Fruit fly (Drosophila melanogaster) whole organism, prepupa: ENCODE results near the gene Pdf.

Experiments
- Blimp-1 ChIP-seq: fragments of 200-800 bp; sonication (Bioruptor generic); optimal IDR thresholded peaks from 3 replicates; lab custom pipeline; 2017; ENCODE audit warnings: missing biosample characterization, missing genetic modification characterization, mild to moderate bottlenecking, moderate library complexity, missing genetic modification reagents
- CG10669 ChIP-seq: fragments of 200-800 bp; sonication (Bioruptor generic); optimal IDR thresholded peaks from 3 replicates; lab custom pipeline; 2018; ENCODE audit warnings: missing biosample characterization, mild to moderate bottlenecking, missing genetic modification characterization, moderate library complexity
- CG11294 ChIP-seq: fragments of 200-800 bp; sonication (Bioruptor generic); IDR thresholded peaks from 2 replicates; pipeline ENCODE4 v1.3.6; 2022; ENCODE audit warnings: missing biosample characterization, missing genetic modification characterization
- CG11762 ChIP-seq: fragments of 200-800 bp; sonication (Bioruptor generic); optimal IDR thresholded peaks from 3 replicates; lab custom pipeline; 2016; ENCODE audit warnings: missing biosample characterization, missing genetic modification characterization; ENCODE audit not compliant: insufficient read depth
- CG11902 ChIP-seq: fragments of 200-800 bp; sonication (Bioruptor generic); optimal IDR thresholded peaks from 3 replicates; lab custom pipeline; 2016; ENCODE audit warnings: missing biosample characterization, missing genetic modification characterization
- CG15336 ChIP-seq: fragments of 200-800 bp; sonication (Bioruptor generic); IDR thresholded peaks from 2 replicates; pipeline ENCODE4 v1.3.6; 2022; ENCODE audit warnings: missing biosample characterization, missing genetic modification characterization
- CG1621 ChIP-seq: fragments of 200-800 bp; sonication (Bioruptor generic); optimal IDR thresholded peaks from 3 replicates; lab custom pipeline; 2018; ENCODE audit warnings: missing biosample characterization, mild to moderate bottlenecking, missing genetic modification characterization
- CG3032 ChIP-seq: fragments of 200-800 bp; optimal IDR thresholded peaks from 2 replicates; lab custom pipeline; 2019; ENCODE audit warnings: missing biosample characterization, mild to moderate bottlenecking, missing genetic modification characterization, moderate library complexity
- CG31627 ChIP-seq: fragments of 200-800 bp; sonication (Bioruptor generic); optimal IDR thresholded peaks from 3 replicates; lab custom pipeline; 2016; ENCODE audit warnings: missing biosample characterization, missing genetic modification characterization
- CG32006 ChIP-seq: fragments of 200-800 bp; sonication (Bioruptor generic); optimal IDR thresholded peaks from 3 replicates; lab custom pipeline; 2017; ENCODE audit warnings: missing biosample characterization, mild to moderate bottlenecking, missing genetic modification characterization
- CG34406 ChIP-seq: fragments of 200-800 bp; sonication (Bioruptor generic); optimal IDR thresholded peaks from 3 replicates; lab custom pipeline; 2016; ENCODE audit warnings: missing biosample characterization, missing genetic modification characterization
- CG3919 ChIP-seq: fragments of 200-800 bp; sonication (Bioruptor generic); optimal IDR thresholded peaks from 3 replicates; lab custom pipeline; 2016; ENCODE audit warnings: missing biosample characterization, missing genetic modification characterization
- CG4318 ChIP-seq: fragments of 200-800 bp; sonication (Bioruptor generic); optimal IDR thresholded peaks from 3 replicates; lab custom pipeline; 2017; ENCODE audit warnings: missing biosample characterization, mild to moderate bottlenecking, missing genetic modification characterization
- CG6163 ChIP-seq: fragments of 200-800 bp; sonication (Bioruptor generic); IDR thresholded peaks from 3 replicates; pipeline ENCODE4 v1.3.6; 2022; ENCODE audit warnings: missing biosample characterization, missing genetic modification characterization
- CG6276 ChIP-seq: fragments of 200-800 bp; sonication (Bioruptor generic); optimal IDR thresholded peaks from 2 replicates; lab custom pipeline; 2017; ENCODE audit warnings: missing biosample characterization, mild to moderate bottlenecking, missing genetic modification characterization
- CG6792 ChIP-seq: fragments of 200-800 bp; sonication (Bioruptor generic); optimal IDR thresholded peaks from 3 replicates; lab custom pipeline; 2016; ENCODE audit warnings: missing biosample characterization, missing genetic modification characterization
- CG6808 ChIP-seq: fragments of 200-800 bp; sonication (Bioruptor generic); optimal IDR thresholded peaks from 3 replicates; lab custom pipeline; 2017; ENCODE audit warnings: missing biosample characterization, missing genetic modification characterization, mild to moderate bottlenecking, moderate library complexity, missing genetic modification reagents
- CG6854 ChIP-seq: fragments of 200-800 bp; sonication (Bioruptor generic); optimal IDR thresholded peaks from 2 replicates; lab custom pipeline; 2017; ENCODE audit warnings: missing biosample characterization, mild to moderate bottlenecking, missing genetic modification characterization
- CG7368 ChIP-seq: fragments of 200-800 bp; sonication (Bioruptor generic); optimal IDR thresholded peaks from 3 replicates; lab custom pipeline; 2016; ENCODE audit warnings: missing biosample characterization, missing genetic modification characterization
- CG8119 ChIP-seq: fragments of 200-800 bp; sonication (Bioruptor generic); IDR thresholded peaks from 3 replicates; pipeline ENCODE4 v1.3.6; 2022; ENCODE audit warnings: missing biosample characterization, missing genetic modification characterization
- CG9139 ChIP-seq: fragments of 200-800 bp; sonication (Bioruptor generic); optimal IDR thresholded peaks from 3 replicates; lab custom pipeline; 2017; ENCODE audit warnings: missing biosample characterization, mild to moderate bottlenecking, missing genetic modification characterization
- Eip75B ChIP-seq: fragments of 200-800 bp; sonication (Bioruptor generic); optimal IDR thresholded peaks from 3 replicates; lab custom pipeline; 2016; ENCODE audit warnings: missing biosample characterization, missing genetic modification characterization
- Eip78C ChIP-seq: fragments of 200-800 bp; sonication (Bioruptor generic); peaks from one replicate; lab custom pipeline; 2016; ENCODE audit warnings: missing biosample characterization, missing genetic modification characterization
- Eip93F ChIP-seq: fragments of 200-800 bp; sonication (Bioruptor generic); optimal IDR thresholded peaks from 2 replicates; lab custom pipeline; 2016; ENCODE audit warnings: missing biosample characterization, mild to moderate bottlenecking, missing genetic modification characterization
- Ets21C ChIP-seq: fragments of 200-800 bp; sonication (Bioruptor generic); optimal IDR thresholded peaks from 3 replicates; lab custom pipeline; 2016; ENCODE audit warnings: missing biosample characterization, missing genetic modification characterization
- Ets96B ChIP-seq: fragments of 200-800 bp; optimal IDR thresholded peaks from 2 replicates; lab custom pipeline; 2019; ENCODE audit warnings: missing biosample characterization, mild to moderate bottlenecking, missing genetic modification characterization, moderate library complexity
- Hr38 ChIP-seq: sonication (Bioruptor generic); optimal IDR thresholded peaks from 2 replicates; lab custom pipeline; 2016; ENCODE audit warnings: missing biosample characterization, missing genetic modification characterization
- Hr39 ChIP-seq: fragments of 200-800 bp; sonication (Bioruptor generic); optimal IDR thresholded peaks from 2 replicates; lab custom pipeline; 2016; ENCODE audit warnings: missing biosample characterization, missing genetic modification characterization
- Hr4 ChIP-seq: fragments of 200-800 bp; sonication (Bioruptor generic); optimal IDR thresholded peaks from 3 replicates; lab custom pipeline; 2016; ENCODE audit warnings: missing biosample characterization, missing genetic modification characterization
- Met ChIP-seq: fragments of 200-800 bp; sonication (Bioruptor generic); optimal IDR thresholded peaks from 3 replicates; lab custom pipeline; 2016; ENCODE audit warnings: missing biosample characterization, missing genetic modification characterization
- OdsH ChIP-seq: fragments of 200-800 bp; sonication (Bioruptor generic); optimal IDR thresholded peaks from 3 replicates; lab custom pipeline; 2016; ENCODE audit warnings: missing biosample characterization, missing genetic modification characterization
- Sox14 ChIP-seq: fragments of 200-800 bp; sonication (Bioruptor generic); optimal IDR thresholded peaks from 3 replicates; lab custom pipeline; 2016; ENCODE audit warnings: missing biosample characterization, missing genetic modification characterization
- Sox15 ChIP-seq: fragments of 200-800 bp; sonication (Bioruptor generic); optimal IDR thresholded peaks from 3 replicates; lab custom pipeline; 2016; ENCODE audit warnings: missing biosample characterization, missing genetic modification characterization
- acj6 ChIP-seq: fragments of 200-800 bp; sonication (Bioruptor generic); optimal IDR thresholded peaks from 3 replicates; lab custom pipeline; 2016; ENCODE audit warnings: missing biosample characterization, missing genetic modification characterization
- cyc ChIP-seq: fragments of 200-800 bp; sonication (Bioruptor generic); optimal IDR thresholded peaks from 3 replicates; lab custom pipeline; 2016; ENCODE audit warnings: missing biosample characterization, missing genetic modification characterization
- dac ChIP-seq: fragments of 200-800 bp; sonication (Bioruptor generic); optimal IDR thresholded peaks from 2 replicates; lab custom pipeline; 2017; ENCODE audit warnings: missing biosample characterization, mild to moderate bottlenecking, missing genetic modification characterization
- dsx ChIP-seq: fragments of 200-800 bp; optimal IDR thresholded peaks from 3 replicates; lab custom pipeline; 2019; ENCODE audit warnings: missing biosample characterization, mild to moderate bottlenecking, missing genetic modification characterization, moderate library complexity; ENCODE audit not compliant: poor library complexity, severe bottlenecking
- eg ChIP-seq: fragments of 200-800 bp; sonication (Bioruptor generic); IDR thresholded peaks from 3 replicates; pipeline ENCODE4 v1.3.6; 2022; ENCODE audit warnings: missing biosample characterization, missing genetic modification characterization
- esn ChIP-seq: fragments of 200-800 bp; sonication (Bioruptor generic); optimal IDR thresholded peaks from 2 replicates; lab custom pipeline; 2016; ENCODE audit warnings: missing biosample characterization, mild to moderate bottlenecking, missing genetic modification characterization, moderate library complexity
- fd85E ChIP-seq: fragments of 200-800 bp; sonication (Bioruptor generic); optimal IDR thresholded peaks from 3 replicates; lab custom pipeline; 2016; ENCODE audit warnings: missing biosample characterization, missing genetic modification characterization
- fkh ChIP-seq: fragments of 200-800 bp; sonication (Bioruptor generic); optimal IDR thresholded peaks from 3 replicates; lab custom pipeline; 2017; ENCODE audit warnings: missing biosample characterization, mild to moderate bottlenecking, missing genetic modification characterization, moderate library complexity
- lz ChIP-seq: fragments of 200-800 bp; sonication (Bioruptor generic); optimal IDR thresholded peaks from 3 replicates; lab custom pipeline; 2016; ENCODE audit warnings: missing biosample characterization, missing genetic modification characterization
- net ChIP-seq: fragments of 200-800 bp; sonication (Bioruptor generic); optimal IDR thresholded peaks from 3 replicates; lab custom pipeline; 2016; ENCODE audit warnings: missing biosample characterization, missing genetic modification characterization
- salr ChIP-seq, 2 experiments: fragments of 200-800 bp; sonication (Bioruptor generic); optimal IDR thresholded peaks; 3 replicates each; lab custom pipeline; 2016 to 2018; ENCODE audit warnings: missing biosample characterization in 2 of 2, missing genetic modification characterization in 2 of 2, mild to moderate bottlenecking in 1 of 2
- spab ChIP-seq: fragments of 200-800 bp; sonication (Bioruptor generic); optimal IDR thresholded peaks from 2 replicates; lab custom pipeline; 2017; ENCODE audit warnings: missing biosample characterization, mild to moderate bottlenecking, missing genetic modification characterization, missing genetic modification reagents
- svp ChIP-seq: fragments of 200-800 bp; sonication (Bioruptor generic); peaks from one replicate; lab custom pipeline; 2016; ENCODE audit warnings: missing biosample characterization, missing genetic modification characterization
- topi ChIP-seq: fragments of 200-800 bp; sonication (Bioruptor generic); optimal IDR thresholded peaks from 3 replicates; lab custom pipeline; 2016; ENCODE audit warnings: missing biosample characterization, missing genetic modification characterization
- vri ChIP-seq: fragments of 200-800 bp; sonication (Bioruptor generic); optimal IDR thresholded peaks from 3 replicates; lab custom pipeline; 2016; ENCODE audit warnings: missing biosample characterization, mild to moderate bottlenecking, missing genetic modification characterization

The Pdf gene

dm6 chr3R:26500355-26500754 lies 44.4 kb upstream of the Pdf start (continued):
- TF ChIP-seq eg (GFP tag; lab: Robert Waterston, UW) (peak; percentile 70), Sox14 (GFP tag; lab: Kevin White, UChicago) (peak; percentile 33), net (GFP tag; lab: Kevin White, UChicago) (peak; percentile 19), acj6 (GFP tag; lab: Kevin White, UChicago) (peak; percentile 37), Ets96B (tag; lab: Kevin White, UChicago) (peak; percentile 45), CG32006 (GFP tag; lab: Kevin White, UChicago) (peak; percentile 78), cyc (GFP tag; lab: Kevin White, UChicago) (no peak), CG11902 (GFP tag; lab: Kevin White, UChicago) (no peak), svp (GFP tag; lab: Kevin White, UChicago) (no peak), OdsH (GFP tag; lab: Kevin White, UChicago) (peak; percentile 33), CG6808 (GFP tag; lab: Kevin White, UChicago) (peak; percentile 18), dsx (GFP tag; lab: Kevin White, UChicago) (peak; percentile 31)

DNA sequence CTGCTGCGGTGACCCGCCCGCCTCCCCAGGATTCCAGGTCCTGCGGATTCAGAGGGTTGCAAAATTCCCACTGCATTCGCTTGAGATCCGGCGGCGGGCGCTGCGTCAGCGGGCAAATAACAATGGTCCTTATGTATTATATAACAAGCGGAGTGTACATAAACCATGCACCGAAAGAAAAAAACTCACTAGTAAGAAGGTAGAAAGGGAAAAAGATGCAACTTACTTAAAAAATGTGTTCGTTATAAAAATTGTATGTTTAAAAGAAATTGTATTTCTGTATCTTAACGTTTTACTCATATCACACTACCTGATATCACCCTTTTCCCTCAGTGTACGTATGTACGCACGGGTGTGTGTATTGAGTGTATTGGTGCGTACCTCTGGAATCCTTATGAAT lies 43.2 kb upstream of the Pdf start:
- TF ChIP-seq net (GFP tag; lab: Kevin White, UChicago) = peak; percentile 34
- no peak for TF ChIP-seq CG11294 (GFP tag; lab: Robert Waterston, UW)
- 0 out of 2 replicates have a peak, but pooled peaks have one; percentile 25 for TF ChIP-seq CG15336 (GFP tag; lab: Robert Waterston, UW)
- TF ChIP-seq Blimp-1 (GFP tag; lab: Kevin White, UChicago) = peak; percentile 29
- peak; percentile 92 for TF ChIP-seq Eip78C (GFP tag; lab: Kevin White, UChicago)
- TF ChIP-seq OdsH (GFP tag; lab: Kevin White, UChicago) = peak; percentile 72
- no peak for TF ChIP-seq CG6276 (GFP tag; lab: Kevin White, UChicago)
- peak; percentile 76 for TF ChIP-seq CG3919 (GFP tag; lab: Kevin White, UChicago)
- TF ChIP-seq CG34406 = peak; percentile 63
- TF ChIP-seq CG6792 (GFP tag; lab: Kevin White, UChicago) = peak; percentile 76
- peak; percentile 21 for TF ChIP-seq CG7368 (GFP tag; lab: Kevin White, UChicago)
- TF ChIP-seq dac = no peak
- TF ChIP-seq vri (GFP tag; lab: Kevin White, UChicago) = peak; percentile 81
- peak; percentile 75 for TF ChIP-seq Ets96B (tag; lab: Kevin White, UChicago)
- TF ChIP-seq esn (GFP tag; lab: Kevin White, UChicago) = peak; percentile 85
- TF ChIP-seq Met (GFP tag; lab: Kevin White, UChicago) = peak; percentile 77
- peak in 1 of 2 experiments; percentile 40 for TF ChIP-seq salr (GFP tag; optimal IDR thresholded peaks at IDR 0.05; lab: Kevin White, UChicago)
- peak; percentile 76 for TF ChIP-seq acj6 (GFP tag; lab: Kevin White, UChicago)
- TF ChIP-seq CG6854 (GFP tag; lab: Kevin White, UChicago) = peak; percentile 36
- peak; percentile 73 for TF ChIP-seq Eip75B (GFP tag; lab: Kevin White, UChicago)
- peak; percentile 50 for TF ChIP-seq Sox15 (GFP tag; lab: Kevin White, UChicago)
- TF ChIP-seq spab = peak; percentile 66
- TF ChIP-seq CG11762 (GFP tag; lab: Kevin White, UChicago) = peak; percentile 55
- peak; percentile 80 for TF ChIP-seq lz (GFP tag; lab: Kevin White, UChicago)
- TF ChIP-seq CG31627 = peak; percentile 80
- TF ChIP-seq topi (GFP tag; lab: Kevin White, UChicago) = peak; percentile 75
- TF ChIP-seq CG10669 (GFP tag; lab: Kevin White, UChicago) = peak; percentile 64
- TF ChIP-seq fd85E (GFP tag; lab: Kevin White, UChicago) = no peak
- no peak for TF ChIP-seq CG4318 (GFP tag; lab: Kevin White, UChicago)
- TF ChIP-seq CG11902 (GFP tag; lab: Kevin White, UChicago) = peak; percentile 30
- TF ChIP-seq Eip93F (GFP tag; lab: Kevin White, UChicago) = no peak
- TF ChIP-seq CG8119 = no peak
- TF ChIP-seq CG1621 (tag; lab: Kevin White, UChicago) = peak; percentile 63
- TF ChIP-seq cyc (GFP tag; lab: Kevin White, UChicago) = peak; percentile 77
- TF ChIP-seq CG9139 (GFP tag; lab: Kevin White, UChicago) = peak; percentile 52
- TF ChIP-seq CG6163 (GFP tag; lab: Robert Waterston, UW) = peak; percentile 80
- no peak for TF ChIP-seq fkh
- TF ChIP-seq svp (GFP tag; lab: Kevin White, UChicago) = peak; percentile 89
- no peak for TF ChIP-seq Hr38 (GFP tag; lab: Kevin White, UChicago)
- peak; percentile 52 for TF ChIP-seq Hr4 (GFP tag; lab: Kevin White, UChicago)
- TF ChIP-seq CG32006 (GFP tag; lab: Kevin White, UChicago) = peak; percentile 47
- peak; percentile 76 for TF ChIP-seq Hr39 (GFP tag; lab: Kevin White, UChicago)
- peak; percentile 66 for TF ChIP-seq Ets21C (GFP tag; lab: Kevin White, UChicago)
- peak; percentile 70 for TF ChIP-seq CG3032 (tag; lab: Kevin White, UChicago)
